Worm (Caenorhabditis elegans) whole organism, L2 larva: ENCODE measurements around the gene K02D3.1.

Experiments
- C34F6.9 ChIP-seq: fragments of 150-350 bp; optimal IDR thresholded peaks from 2 replicates; lab custom pipeline; 2014; ENCODE audit warnings: missing biosample characterization, missing genetic modification characterization
- F13H6.1 ChIP-seq: sonication (generic microtip); optimal IDR thresholded peaks from 2 replicates; lab custom pipeline; 2016; ENCODE audit warnings: missing genetic modification characterization, missing compliant biosample characterization
- R02D3.7 ChIP-seq: fragments of 150-350 bp; optimal IDR thresholded peaks from 2 replicates; lab custom pipeline; 2014; ENCODE audit warnings: missing biosample characterization, missing genetic modification characterization
- Y55F3AM.14 ChIP-seq: fragments of 200-800 bp; sonication (Bioruptor generic); optimal IDR thresholded peaks from 2 replicates; lab custom pipeline; 2018; ENCODE audit warnings: mild to moderate bottlenecking, missing genetic modification characterization, missing compliant biosample characterization
- alr-1 ChIP-seq: fragments of 150-350 bp; optimal IDR thresholded peaks from 2 replicates; lab custom pipeline; 2014; ENCODE audit warnings: missing biosample characterization, missing genetic modification characterization
- aly-2 ChIP-seq: fragments of 150-350 bp; optimal IDR thresholded peaks from 2 replicates; lab custom pipeline; 2014; ENCODE audit warnings: missing biosample characterization, missing genetic modification characterization
- ama-1 ChIP-seq: fragments of 150-350 bp; optimal IDR thresholded peaks from 2 replicates; lab custom pipeline; 2018; ENCODE audit warnings: inconsistent platforms
- blmp-1 ChIP-seq: sonication (generic microtip); optimal IDR thresholded peaks from 2 replicates; lab custom pipeline; 2017; ENCODE audit warnings: missing genetic modification characterization, mild to moderate bottlenecking, missing compliant biosample characterization, antibody characterized with exemption, moderate library complexity; ENCODE audit not compliant: insufficient read depth
- ceh-16 ChIP-seq: fragments of 150-350 bp; optimal IDR thresholded peaks from 2 replicates; lab custom pipeline; 2014; ENCODE audit warnings: missing biosample characterization, missing genetic modification characterization
- ceh-82 ChIP-seq: fragments of 150-350 bp; optimal IDR thresholded peaks from 2 replicates; lab custom pipeline; 2014; ENCODE audit warnings: missing biosample characterization, missing genetic modification characterization
- crh-2 ChIP-seq: sonication (generic microtip); optimal IDR thresholded peaks from 2 replicates; lab custom pipeline; 2017; ENCODE audit warnings: missing biosample characterization, missing genetic modification characterization
- dmd-4 ChIP-seq: sonication (generic microtip); optimal IDR thresholded peaks from 2 replicates; lab custom pipeline; 2017; ENCODE audit warnings: missing biosample characterization, missing genetic modification characterization
- egl-27 ChIP-seq: sonication (generic microtip); optimal IDR thresholded peaks from 3 replicates; lab custom pipeline; 2017; ENCODE audit warnings: missing biosample characterization, missing genetic modification reagents, missing genetic modification characterization
- elt-3 ChIP-seq: sonication (generic microtip); optimal IDR thresholded peaks from 2 replicates; lab custom pipeline; 2017; ENCODE audit warnings: missing biosample characterization, missing genetic modification characterization
- fos-1 ChIP-seq: fragments of 150-350 bp; optimal IDR thresholded peaks from 2 replicates; lab custom pipeline; 2014; ENCODE audit warnings: missing biosample characterization, missing genetic modification characterization
- lin-11 ChIP-seq: fragments of 150-350 bp; sonication (generic microtip); optimal IDR thresholded peaks from 2 replicates; lab custom pipeline; 2014; ENCODE audit warnings: missing biosample characterization, missing genetic modification characterization, inconsistent platforms, mixed read lengths
- lin-13 ChIP-seq: fragments of 150-350 bp; optimal IDR thresholded peaks from 2 replicates; lab custom pipeline; 2014; ENCODE audit warnings: missing biosample characterization, missing genetic modification reagents, missing genetic modification characterization
- lin-39 ChIP-seq: fragments of 150-350 bp; optimal IDR thresholded peaks from 2 replicates; lab custom pipeline; 2014; ENCODE audit warnings: missing biosample characterization, missing genetic modification reagents, missing genetic modification characterization
- lsy-2 ChIP-seq, 2 experiments: fragments of 150-350 bp in 1 of 2; sonication (generic microtip) in 1 of 2; optimal IDR thresholded peaks; 2 replicates each; lab custom pipeline; 2014 to 2017; ENCODE audit warnings: missing biosample characterization in 2 of 2, missing genetic modification characterization in 2 of 2
- mab-5 ChIP-seq: fragments of 150-350 bp; optimal IDR thresholded peaks from 2 replicates; lab custom pipeline; 2014; ENCODE audit warnings: missing biosample characterization, missing genetic modification characterization
- mbf-1 ChIP-seq: sonication (generic microtip); optimal IDR thresholded peaks from 2 replicates; lab custom pipeline; 2017; ENCODE audit warnings: missing biosample characterization, missing genetic modification characterization
- mdl-1 ChIP-seq, 2 experiments: fragments of 150-350 bp in 1 of 2; sonication (generic microtip) in 1 of 2; optimal IDR thresholded peaks; 2 replicates each; lab custom pipeline; 2017; ENCODE audit warnings: missing biosample characterization in 2 of 2, missing genetic modification characterization in 2 of 2
- nhr-10 ChIP-seq: sonication (generic microtip); optimal IDR thresholded peaks from 2 replicates; lab custom pipeline; 2017; ENCODE audit warnings: missing biosample characterization, missing genetic modification characterization
- nhr-11 ChIP-seq: fragments of 150-350 bp; optimal IDR thresholded peaks from 2 replicates; lab custom pipeline; 2014; ENCODE audit warnings: missing biosample characterization, missing genetic modification characterization
- nhr-12 ChIP-seq: fragments of 150-350 bp; optimal IDR thresholded peaks from 2 replicates; lab custom pipeline; 2014; ENCODE audit warnings: missing biosample characterization, missing genetic modification characterization
- nhr-129 ChIP-seq: fragments of 150-350 bp; optimal IDR thresholded peaks from 2 replicates; lab custom pipeline; 2014; ENCODE audit warnings: missing biosample characterization, missing genetic modification characterization
- nhr-21 ChIP-seq: fragments of 150-350 bp; optimal IDR thresholded peaks from 2 replicates; lab custom pipeline; 2014; ENCODE audit warnings: missing biosample characterization, missing genetic modification characterization
- nhr-237 ChIP-seq: fragments of 150-350 bp; optimal IDR thresholded peaks from 2 replicates; lab custom pipeline; 2014; ENCODE audit warnings: missing biosample characterization, missing genetic modification characterization
- nhr-25 ChIP-seq: fragments of 150-350 bp; sonication (generic microtip); optimal IDR thresholded peaks from 3 replicates; lab custom pipeline; 2014; ENCODE audit warnings: missing biosample characterization, missing genetic modification characterization
- nhr-6 ChIP-seq: fragments of 150-350 bp; optimal IDR thresholded peaks from 2 replicates; lab custom pipeline; 2014; ENCODE audit warnings: missing biosample characterization, missing genetic modification characterization
- nhr-77 ChIP-seq: fragments of 150-350 bp; optimal IDR thresholded peaks from 2 replicates; lab custom pipeline; 2014; ENCODE audit warnings: missing biosample characterization, missing genetic modification characterization
- peb-1 ChIP-seq: fragments of 150-350 bp; optimal IDR thresholded peaks from 2 replicates; lab custom pipeline; 2014; ENCODE audit warnings: missing biosample characterization, missing genetic modification characterization
- sem-4 ChIP-seq: fragments of 150-350 bp; optimal IDR thresholded peaks from 2 replicates; lab custom pipeline; 2014; ENCODE audit warnings: missing biosample characterization, missing genetic modification reagents, missing genetic modification characterization
- skn-1 ChIP-seq: sonication (generic microtip); optimal IDR thresholded peaks from 2 replicates; lab custom pipeline; 2017; ENCODE audit warnings: missing biosample characterization, missing genetic modification characterization
- sma-3 ChIP-seq: sonication (generic microtip); optimal IDR thresholded peaks from 2 replicates; lab custom pipeline; 2016; ENCODE audit warnings: missing genetic modification reagents, missing genetic modification characterization, missing compliant biosample characterization
- sma-9 ChIP-seq, 2 experiments: fragments of 150-350 bp in 1 of 2; sonication (generic microtip) in 1 of 2; optimal IDR thresholded peaks; 2 replicates each; lab custom pipeline; 2014 to 2016; ENCODE audit warnings: missing genetic modification characterization in 2 of 2, mild to moderate bottlenecking in 1 of 2, missing biosample characterization in 1 of 2, missing compliant biosample characterization in 1 of 2, missing genetic modification reagents in 1 of 2, moderate library complexity in 1 of 2
- unc-55 ChIP-seq: fragments of 150-350 bp; sonication (generic microtip); optimal IDR thresholded peaks from 3 replicates; lab custom pipeline; 2014; ENCODE audit warnings: missing biosample characterization, missing genetic modification reagents, missing genetic modification characterization
- unc-62 ChIP-seq: fragments of 150-350 bp; optimal IDR thresholded peaks from 2 replicates; lab custom pipeline; 2014; ENCODE audit warnings: missing biosample characterization, missing genetic modification reagents, missing genetic modification characterization
- zag-1 ChIP-seq: fragments of 150-350 bp; optimal IDR thresholded peaks from 2 replicates; lab custom pipeline; 2014; ENCODE audit warnings: missing biosample characterization, missing genetic modification characterization
- ztf-1 ChIP-seq: fragments of 200-800 bp; sonication (Bioruptor generic); conservative IDR thresholded peaks from 2 replicates; pipeline ENCODE4 v1.3.6; 2022; ENCODE audit warnings: missing genetic modification characterization, missing compliant biosample characterization
- ztf-11 ChIP-seq: sonication (generic microtip); optimal IDR thresholded peaks from 2 replicates; lab custom pipeline; 2017; ENCODE audit warnings: missing biosample characterization, missing genetic modification characterization
- ztf-4 ChIP-seq: fragments of 150-350 bp; optimal IDR thresholded peaks from 2 replicates; lab custom pipeline; 2014; ENCODE audit warnings: missing biosample characterization, missing genetic modification characterization

Gene K02D3.1

DNA sequence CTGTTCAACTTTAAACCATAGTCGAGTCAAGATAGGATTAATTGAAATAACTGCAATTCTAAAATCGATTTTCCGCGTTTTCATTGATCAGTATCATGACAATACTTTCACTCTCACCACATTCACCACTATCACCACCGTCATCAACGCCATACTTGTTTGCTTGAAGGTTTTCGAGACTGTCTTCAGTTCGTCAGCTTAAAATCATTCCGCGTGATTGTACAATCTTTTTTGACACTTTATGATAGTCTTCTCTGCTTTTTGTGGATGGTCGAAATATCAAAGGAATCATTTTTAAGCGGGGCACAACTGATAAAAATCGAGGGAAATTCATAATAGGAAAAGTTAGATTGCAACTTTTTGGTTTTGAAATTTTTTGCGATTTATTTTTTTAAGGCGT is 39.5 kb downstream of the K02D3.1 start:
- TF ChIP-seq fos-1 (tag; lab: Kevin White, UChicago) (peak; percentile 40), sma-9 (GFP tag; optimal IDR thresholded peaks at IDR 0.05; lab: Kevin White, UChicago) (peak; percentile 35), sma-9 (tag; optimal IDR thresholded peaks at IDR 0.05; lab: Kevin White, UChicago) (no peak), crh-2 (tag; lab: Kevin White, UChicago) (no peak), nhr-237 (tag; lab: Kevin White, UChicago) (no peak), blmp-1 (tag; lab: Kevin White, UChicago) (peak; percentile 22)

DNA sequence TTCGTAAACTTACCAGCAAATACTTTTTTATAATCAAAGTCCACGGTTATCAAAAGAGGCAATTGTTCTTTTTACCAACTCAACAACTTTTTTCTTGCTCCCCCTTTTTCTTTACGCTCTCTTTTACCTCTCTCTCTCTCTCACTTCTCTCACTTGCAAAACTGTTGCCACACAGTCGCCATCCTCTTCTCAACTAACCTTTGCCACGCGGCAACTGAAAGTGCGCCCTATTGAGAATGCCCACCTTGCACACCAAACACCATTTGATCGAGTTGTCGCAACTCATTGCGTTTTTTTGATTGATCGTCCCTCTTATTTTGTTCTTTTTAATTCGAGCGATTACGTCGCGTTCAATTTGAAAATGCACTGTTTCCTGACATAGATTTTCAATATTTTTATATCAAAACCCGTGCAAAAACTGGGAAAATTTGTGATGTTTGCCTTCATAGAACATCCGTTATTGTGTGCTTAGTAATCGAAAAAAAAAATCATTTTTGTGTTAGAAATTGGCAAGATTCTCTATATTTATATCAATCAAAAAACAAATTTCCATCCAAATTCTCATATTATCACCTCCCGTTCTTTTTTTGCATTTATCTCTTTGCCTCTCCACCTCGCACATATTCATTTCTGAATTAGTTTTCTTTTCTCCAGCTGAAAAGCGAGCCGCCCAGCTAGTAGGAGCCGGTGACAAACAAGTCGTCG is 40.1 kb downstream of the K02D3.1 start, which contains the start of gene nhr-71:
Gene nhr-71 (plus strand): TSS at position 655 of the 705 bp plus-strand sequence.
- TF ChIP-seq nhr-6 (tag; lab: Kevin White, UChicago) (no peak), mab-5 (tag; lab: Kevin White, UChicago) (no peak), crh-2 (tag; lab: Kevin White, UChicago) (peak; percentile 84), F13H6.1 (tag; lab: Kevin White, UChicago) (peak; percentile 10)

DNA sequence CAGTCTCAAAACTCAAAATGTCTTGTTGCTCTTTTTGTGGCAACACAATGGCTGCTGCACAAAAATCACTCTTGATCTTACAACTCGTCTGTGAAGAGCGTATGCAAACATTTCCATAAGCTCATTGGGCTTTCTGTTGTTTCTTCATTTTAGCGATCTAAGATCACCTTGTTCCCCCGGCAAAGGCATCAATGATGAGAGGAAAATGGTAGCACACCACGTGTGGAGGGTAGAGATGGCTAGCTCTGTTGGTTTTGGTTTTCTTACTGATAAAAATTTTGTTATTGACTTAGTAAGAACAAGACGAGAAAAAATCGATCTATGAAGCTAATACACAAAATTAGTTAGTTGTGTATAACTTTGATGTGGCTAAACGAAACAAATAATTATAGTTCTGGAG is 41.3 kb downstream of the K02D3.1 start:
- TF ChIP-seq C34F6.9 (no peak), sma-9 (GFP tag; optimal IDR thresholded peaks at IDR 0.05; lab: Kevin White, UChicago) (peak; percentile 51), sma-9 (tag; optimal IDR thresholded peaks at IDR 0.05; lab: Kevin White, UChicago) (no peak)

DNA sequence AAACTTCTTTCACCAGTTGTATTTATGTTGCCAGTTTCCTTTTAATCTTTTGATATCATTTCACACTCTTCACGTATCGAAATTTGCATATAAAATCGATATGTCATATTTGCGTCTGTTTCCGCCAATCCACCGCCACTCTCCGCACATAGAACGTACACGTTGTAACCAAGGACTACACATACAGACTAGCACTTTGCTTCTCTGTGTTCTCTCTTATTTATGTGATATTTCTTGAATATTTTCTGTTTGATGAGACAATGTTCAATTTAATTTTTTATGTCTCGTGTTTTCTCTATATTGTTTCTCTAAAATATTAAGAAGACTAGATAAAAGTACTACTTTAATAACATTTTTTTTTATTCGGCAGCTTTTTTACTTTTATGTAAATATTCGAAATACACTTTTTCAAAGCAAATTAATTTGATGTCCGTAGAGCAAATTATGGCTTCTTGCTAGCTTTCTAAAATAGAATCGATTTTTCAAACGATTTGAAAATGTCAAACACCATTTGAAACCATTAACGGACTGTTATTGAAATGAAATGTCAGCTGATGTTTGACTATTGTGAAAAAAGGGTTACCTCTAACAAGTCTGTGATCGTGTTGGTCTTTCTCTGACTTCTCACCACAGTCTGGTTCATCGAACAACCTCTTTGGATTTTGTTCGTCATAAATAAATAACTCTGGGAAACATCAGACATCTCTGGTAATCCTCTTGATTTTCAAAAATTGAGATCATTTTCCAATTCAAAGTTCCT is 46.3 kb downstream of the K02D3.1 start:
- TF ChIP-seq crh-2 (tag; lab: Kevin White, UChicago) (peak; percentile 58), nhr-129 (peak; percentile 58), R02D3.7 (tag; lab: Kevin White, UChicago) (no peak)

DNA sequence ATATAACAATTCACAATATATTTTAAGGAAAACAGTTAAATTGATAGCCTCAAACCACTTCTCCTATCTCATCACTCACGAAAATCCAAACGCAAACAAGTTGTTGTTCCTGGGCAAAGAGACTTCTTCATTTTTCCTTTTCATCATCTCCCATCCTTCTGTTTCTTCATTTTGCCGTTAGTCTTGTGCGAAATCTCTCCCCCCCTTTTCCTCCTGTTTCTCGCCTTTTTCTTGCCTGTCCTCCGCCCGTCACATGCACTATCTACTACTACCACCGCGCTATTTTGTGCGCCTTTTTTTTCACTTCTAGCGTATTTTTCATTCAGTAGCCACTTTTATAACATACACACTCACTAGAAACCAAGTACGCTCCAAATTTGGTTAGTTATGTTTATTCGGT is 47.8 kb downstream of the K02D3.1 start:
- TF ChIP-seq ztf-11 (tag; lab: Kevin White, UChicago) (no peak), lin-11 (tag; lab: Kevin White, UChicago) (no peak), lin-13 (GFP tag; lab: Kevin White, UChicago) (no peak), lin-39 (tag; lab: Kevin White, UChicago) (no peak), aly-2 (no peak), sma-3 (GFP tag; lab: Kevin White, UChicago) (peak; percentile 27), nhr-11 (tag; lab: Kevin White, UChicago) (no peak), ztf-4 (no peak), elt-3 (tag; lab: Kevin White, UChicago) (no peak), nhr-12 (tag; lab: Kevin White, UChicago) (no peak), mbf-1 (tag; lab: Kevin White, UChicago) (no peak), mdl-1 (tag; optimal IDR thresholded peaks at IDR 0.05; lab: Kevin White, UChicago) (peak; percentile 36 to 38), nhr-6 (tag; lab: Kevin White, UChicago) (no peak), lsy-2 (tag; optimal IDR thresholded peaks at IDR 0.05; lab: Kevin White, UChicago) (peak in 1 of 2 experiments; percentile 51), mab-5 (tag; lab: Kevin White, UChicago) (no peak), ztf-1 (GFP tag; lab: Robert Waterston, UW) (no peak), blmp-1 (tag; lab: Kevin White, UChicago) (no peak), egl-27 (tag; lab: Kevin White, UChicago) (no peak), ceh-16 (tag; lab: Kevin White, UChicago) (no peak), nhr-21 (no peak), nhr-25 (tag; lab: Kevin White, UChicago) (no peak), sma-9 (GFP tag; optimal IDR thresholded peaks at IDR 0.05; lab: Kevin White, UChicago) (no peak), sma-9 (tag; optimal IDR thresholded peaks at IDR 0.05; lab: Kevin White, UChicago) (no peak), ama-1 (lab: Kevin White, UChicago) (peak; percentile 25), nhr-10 (tag; lab: Kevin White, UChicago) (no peak), unc-55 (GFP tag; lab: Kevin White, UChicago) (peak; percentile 49), Y55F3AM.14 (GFP tag; lab: Kevin White, UChicago) (no peak), sem-4 (tag; lab: Kevin White, UChicago) (no peak), unc-62 (GFP tag; lab: Kevin White, UChicago) (no peak), skn-1 (tag; lab: Kevin White, UChicago) (no peak), nhr-77 (tag; lab: Kevin White, UChicago) (no peak), nhr-237 (tag; lab: Kevin White, UChicago) (no peak), peb-1 (tag; lab: Kevin White, UChicago) (no peak), nhr-129 (peak; percentile 77), alr-1 (tag; lab: Kevin White, UChicago) (no peak), dmd-4 (tag; lab: Kevin White, UChicago) (no peak), zag-1 (tag; lab: Kevin White, UChicago) (no peak), ceh-82 (tag; lab: Kevin White, UChicago) (no peak)
